Worm (Caenorhabditis elegans) whole organism, L1 larva: ENCODE data around the gene ippk-1.

Experiments
- ama-1 ChIP-seq: fragments of 150-350 bp; optimal IDR thresholded peaks from 2 replicates; lab custom pipeline; 2014
- egl-27 ChIP-seq, 2 experiments: fragments of 150-350 bp in 1 of 2; sonication (generic microtip); optimal IDR thresholded peaks; 3 replicates each; lab custom pipeline; 2017 to 2018; ENCODE audit warnings: missing biosample characterization in 2 of 2, missing genetic modification characterization in 2 of 2, missing genetic modification reagents in 2 of 2
- lin-35 ChIP-seq, 2 experiments: fragments of 150-350 bp; optimal IDR thresholded peaks; 2 replicates each; lab custom pipeline; 2014; ENCODE audit warnings: missing biosample characterization in 2 of 2, missing genetic modification characterization in 2 of 2, missing genetic modification reagents in 2 of 2
- nhr-77 ChIP-seq: fragments of 150-350 bp; optimal IDR thresholded peaks from 2 replicates; lab custom pipeline; 2014; ENCODE audit warnings: missing biosample characterization, missing genetic modification characterization

ce11 chrII:12036516-12036915, 6.2 kb upstream of the ippk-1 start, which contains the start of gene cyn-16:
- no peak for TF ChIP-seq lin-35 (GFP tag; optimal IDR thresholded peaks at IDR 0.05; lab: Kevin White, UChicago)
- no peak for TF ChIP-seq egl-27 (tag; optimal IDR thresholded peaks at IDR 0.05; lab: Kevin White, UChicago)
- no peak for TF ChIP-seq nhr-77 (tag; lab: Kevin White, UChicago)
- no peak for TF ChIP-seq ama-1 (lab: Kevin White, UChicago)
